Worm (Caenorhabditis elegans) whole organism, L4/young adult: Measurements from ENCODE around the gene fat-5.

Experiments
- W03F9.2 ChIP-seq: fragments of 150-350 bp; optimal IDR thresholded peaks from 2 replicates; lab custom pipeline; 2014; ENCODE audit warnings: missing biosample characterization, missing genetic modification characterization
- dao-5 ChIP-seq: sonication (generic microtip); optimal IDR thresholded peaks from 2 replicates; lab custom pipeline; 2016; ENCODE audit warnings: missing genotype, missing genetic modification characterization, moderate library complexity, missing compliant biosample characterization
- him-1 ChIP-seq: sonication (generic microtip); optimal IDR thresholded peaks from 2 replicates; lab custom pipeline; 2016; ENCODE audit warnings: missing genotype, missing genetic modification reagents, missing genetic modification characterization, missing compliant biosample characterization

The fat-5 gene

DNA sequence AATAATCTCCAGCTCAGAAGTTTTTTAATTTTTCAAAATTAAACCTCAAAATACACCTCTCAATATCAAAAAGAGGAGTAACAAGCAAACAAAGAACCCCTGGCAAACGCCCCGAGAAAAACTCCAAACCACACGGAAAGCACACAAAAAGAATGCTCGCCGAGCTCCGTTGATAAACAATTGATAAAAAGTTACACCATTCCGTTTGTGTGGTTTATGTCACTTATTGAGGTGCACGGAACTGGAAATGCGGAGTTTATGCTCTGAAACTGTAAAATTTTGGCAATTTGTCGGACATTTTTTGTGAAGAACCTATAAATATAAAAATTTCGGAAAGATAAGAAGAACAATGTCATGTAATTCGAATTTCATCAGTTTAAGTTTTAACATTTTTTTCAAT lies 27.5 kb downstream of the fat-5 start:
- TF ChIP-seq W03F9.2 (tag; lab: Kevin White, UChicago) (no peak), him-1 (tag; lab: Kevin White, UChicago) (no peak), dao-5 (tag; lab: Kevin White, UChicago) (no peak)

- no peak for TF ChIP-seq dao-5 (tag; lab: Kevin White, UChicago)
- TF ChIP-seq him-1 (tag; lab: Kevin White, UChicago): no peak
These were observed 30.2 kb downstream of the fat-5 start for ce11 chrV:17754999-17755398.

ce11 chrV:17755592-17755991 lies 30.8 kb downstream of the fat-5 start, which contains the start of gene pgp-9:
pgp-9 (plus strand) TSS chrV:17755892.
- TF ChIP-seq dao-5 (tag; lab: Kevin White, UChicago): no peak
- no peak for TF ChIP-seq W03F9.2 (tag; lab: Kevin White, UChicago)
- no peak for TF ChIP-seq him-1 (tag; lab: Kevin White, UChicago)

DNA sequence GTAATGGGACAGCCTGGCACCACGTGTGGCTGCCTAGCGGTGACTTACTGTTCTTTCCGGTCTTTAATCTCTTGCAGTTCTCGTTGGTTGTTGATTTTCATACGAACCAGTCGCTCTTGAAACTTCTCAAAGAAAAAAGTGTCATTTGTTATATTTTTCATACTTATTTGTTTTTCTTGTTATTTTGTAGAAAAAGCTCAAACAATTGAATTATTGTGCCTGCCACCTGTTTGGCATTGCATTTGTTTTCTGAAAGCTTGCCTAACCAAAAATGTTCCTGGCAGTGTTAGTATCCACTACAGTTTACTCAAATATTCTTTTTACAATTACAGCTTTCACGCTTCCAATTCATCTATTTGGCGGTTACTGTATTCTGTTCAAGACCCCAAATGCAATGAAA lies 40.3 kb downstream of the fat-5 start, which contains the start of the genes C47A10.16 and srh-283:
TSS of gene C47A10.16 (minus strand) at position 101 of the 400 bp plus-strand sequence.
TSS of gene srh-283 (plus strand) at position 272 of the 400 bp plus-strand sequence.
- TF ChIP-seq him-1 (tag; lab: Kevin White, UChicago) (no peak), dao-5 (tag; lab: Kevin White, UChicago) (no peak), W03F9.2 (tag; lab: Kevin White, UChicago) (no peak)

DNA sequence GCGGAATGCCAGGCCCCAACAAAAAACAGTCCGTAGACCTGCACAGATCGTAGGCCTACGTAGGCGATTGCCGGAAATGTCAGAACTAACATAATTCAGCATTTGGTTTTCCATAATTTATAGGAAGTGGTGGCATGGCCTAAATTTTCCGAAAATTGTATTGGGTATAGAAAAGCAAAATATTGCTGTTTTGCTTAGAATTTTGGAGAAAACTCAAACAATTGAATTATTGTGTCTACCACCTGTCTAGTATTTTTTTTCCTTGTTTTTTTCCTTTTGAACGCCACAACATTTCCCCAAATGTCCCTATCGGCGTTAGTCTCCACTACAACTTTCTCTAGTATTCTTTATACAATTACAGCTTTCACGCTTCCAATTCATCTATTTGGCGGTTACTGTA lies 42.4 kb downstream of the fat-5 start, which contains the start of gene srh-284:
TSS of gene srh-284 (plus strand) at position 301 of the 400 bp plus-strand sequence.
- TF ChIP-seq W03F9.2 (tag; lab: Kevin White, UChicago) (no peak), him-1 (tag; lab: Kevin White, UChicago) (no peak), dao-5 (tag; lab: Kevin White, UChicago) (no peak)

DNA sequence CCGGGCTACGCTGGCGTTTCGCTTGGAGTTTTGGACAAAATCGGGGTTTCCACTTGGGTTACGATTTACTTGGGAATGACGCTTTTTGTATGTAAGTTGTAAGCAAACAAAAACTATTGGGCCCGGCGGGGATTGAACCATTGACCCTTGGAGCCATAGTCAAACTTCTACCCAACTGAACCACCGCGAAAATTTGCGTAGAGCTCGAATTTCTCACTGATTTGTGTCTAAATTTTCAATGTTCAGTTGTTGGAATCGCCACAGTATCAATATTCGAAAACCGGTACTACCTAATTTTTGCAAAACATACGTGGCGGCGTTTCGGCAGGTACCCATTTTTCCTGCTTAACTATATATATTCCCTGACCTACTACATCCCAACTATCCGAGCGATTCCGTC lies 43.0 kb downstream of the fat-5 start:
- no peak for TF ChIP-seq dao-5 (tag; lab: Kevin White, UChicago)
- TF ChIP-seq W03F9.2 (tag; lab: Kevin White, UChicago): no peak
- TF ChIP-seq him-1 (tag; lab: Kevin White, UChicago): no peak

DNA sequence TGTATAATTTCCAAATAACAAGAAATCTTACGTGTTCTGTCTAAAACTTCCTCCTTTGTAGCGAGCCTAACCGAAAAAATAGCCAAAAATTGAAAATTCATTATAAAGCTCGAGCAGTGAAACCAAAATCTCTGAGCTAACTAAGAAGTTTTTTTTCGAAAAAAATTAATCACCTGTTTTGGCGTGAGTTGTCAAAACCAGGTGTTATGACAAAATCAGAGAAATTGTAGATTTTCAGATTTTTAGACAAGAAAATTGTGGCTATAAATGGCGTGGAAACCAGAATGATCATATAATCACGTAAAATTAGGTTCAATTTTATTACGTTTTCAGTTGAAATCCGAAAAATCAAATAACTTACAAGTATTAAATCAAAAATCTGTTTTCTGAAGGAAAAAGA lies 48.3 kb downstream of the fat-5 start, which contains the start of gene sre-21:
TSS of gene sre-21 (minus strand) at position 101 of the 400 bp plus-strand sequence.
- no peak for TF ChIP-seq dao-5 (tag; lab: Kevin White, UChicago)
- no peak for TF ChIP-seq him-1 (tag; lab: Kevin White, UChicago)
- TF ChIP-seq W03F9.2 (tag; lab: Kevin White, UChicago): no peak
